Worm (Caenorhabditis elegans) whole organism, L4 larva: ENCODE data around the gene F22E12.1.

ENCODE experiments used
- F10B5.3 ChIP-seq: sonication (generic microtip); optimal IDR thresholded peaks from 2 replicates; lab custom pipeline; 2016; ENCODE audit warnings: mild to moderate bottlenecking, missing genetic modification characterization, missing compliant biosample characterization
- ctbp-1 ChIP-seq: fragments of 200-800 bp; sonication (Bioruptor generic); IDR thresholded peaks from 2 replicates; pipeline ENCODE4 v1.3.6; 2022; ENCODE audit warnings: missing genetic modification reagents, missing genetic modification characterization, missing compliant biosample characterization
- lsy-2 ChIP-seq, 2 experiments: fragments of 150-350 bp in 1 of 2; sonication (generic microtip) in 1 of 2; optimal IDR thresholded peaks; 2 replicates each; lab custom pipeline; 2014 to 2017; ENCODE audit warnings: missing biosample characterization in 2 of 2, missing genetic modification characterization in 2 of 2
- nhr-6 ChIP-seq: fragments of 150-350 bp; optimal IDR thresholded peaks from 2 replicates; lab custom pipeline; 2014; ENCODE audit warnings: missing biosample characterization, missing genetic modification characterization
- unc-130 ChIP-seq: sonication (generic microtip); optimal IDR thresholded peaks from 2 replicates; lab custom pipeline; 2016; ENCODE audit warnings: missing genetic modification reagents, missing genetic modification characterization, missing compliant biosample characterization

DNA sequence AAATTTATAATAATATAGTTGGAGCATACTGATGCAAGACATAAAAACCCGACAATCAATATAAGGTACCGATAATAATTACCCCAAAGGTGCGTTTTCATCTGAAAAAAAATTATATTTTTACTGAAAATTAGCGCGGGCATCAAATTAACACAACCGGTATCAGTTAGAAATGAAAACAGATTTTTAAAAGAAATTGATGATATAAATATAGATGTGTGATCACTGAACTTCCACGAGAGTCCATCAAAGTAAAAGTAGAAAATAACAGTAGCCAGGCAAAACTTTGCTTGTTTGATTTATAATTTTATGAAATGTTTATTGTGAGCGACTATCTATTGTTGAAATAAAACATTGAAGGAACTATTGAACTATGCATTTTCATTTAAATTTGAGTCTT, 44.1 kb upstream of the F22E12.1 start, which contains the start of gene C35A5.3:
- TF ChIP-seq ctbp-1 (GFP tag; lab: Robert Waterston, UW) (no peak), lsy-2 (tag; optimal IDR thresholded peaks at IDR 0.05; lab: Kevin White, UChicago) (no peak), unc-130 (no peak), nhr-6 (tag; lab: Kevin White, UChicago) (no peak), F10B5.3 (no peak)
